Worm (Caenorhabditis elegans): Measurements from ENCODE around the gene str-204.

Gene str-204

DNA sequence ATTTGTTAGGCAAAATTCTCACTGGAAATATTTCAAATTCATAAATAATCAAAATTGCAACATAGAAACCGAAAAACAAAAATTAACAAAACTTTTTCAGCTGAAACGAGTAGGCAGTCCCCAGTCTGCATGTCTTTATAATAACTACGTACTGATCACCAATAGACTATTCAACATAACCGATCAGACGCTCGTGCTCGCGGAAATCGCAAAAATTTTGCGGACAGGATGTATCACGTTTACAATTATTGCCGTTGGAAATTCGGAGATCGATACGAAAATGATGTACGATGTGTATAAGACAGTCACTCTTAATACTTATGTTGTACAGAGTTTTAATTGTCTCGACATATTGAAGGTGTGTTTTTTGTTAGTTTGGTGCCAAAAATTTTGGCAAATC is 41.9 kb downstream of the str-204 start:
- TF ChIP-seq ama-1 (optimal IDR thresholded peaks at IDR 0.05) (no peak), B0310.2 (tag; optimal IDR thresholded peaks at IDR 0.05) (no peak), tbx-37 (GFP tag; conservative IDR thresholded peaks at IDR 0.05) (no peak), sea-1 (GFP tag; conservative IDR thresholded peaks at IDR 0.05) (no peak), ets-7 (tag; optimal IDR thresholded peaks at IDR 0.05) (no peak), ceh-36 (tag; optimal IDR thresholded peaks at IDR 0.05) (no peak), pes-1 (GFP tag; IDR thresholded peaks at IDR 0.05) (no peak), tra-4 (tag; optimal IDR thresholded peaks at IDR 0.05) (no peak), hmbx-1 (tag; optimal IDR thresholded peaks at IDR 0.05) (no peak), flt-1 (GFP tag; IDR thresholded peaks at IDR 0.05) (no peak)

DNA sequence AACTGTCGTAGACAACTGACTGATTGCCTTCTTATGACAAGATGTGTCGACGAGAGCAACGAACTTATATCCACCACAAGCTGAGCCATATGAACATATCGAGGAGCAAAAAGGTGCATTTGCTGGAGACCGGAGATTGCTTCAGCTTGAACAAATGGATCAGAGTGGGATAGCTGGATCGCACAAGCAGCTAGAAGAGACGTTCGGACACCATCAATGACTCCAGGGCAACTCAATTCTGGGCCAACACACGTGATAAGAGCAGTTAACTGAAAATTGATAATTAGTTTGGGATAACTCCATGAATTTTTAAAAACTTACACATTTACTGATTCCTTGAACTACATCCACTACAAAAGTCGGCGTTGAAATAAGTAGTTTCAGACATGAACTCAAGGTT is 49.5 kb downstream of the str-204 start:
- TF ChIP-seq scrt-1 (GFP tag; IDR thresholded peaks at IDR 0.05), result no peak
- no peak for TF ChIP-seq hmbx-1 (tag; optimal IDR thresholded peaks at IDR 0.05)
- no peak for TF ChIP-seq ceh-36 (tag; optimal IDR thresholded peaks at IDR 0.05)
- no peak for TF ChIP-seq tra-4 (tag; optimal IDR thresholded peaks at IDR 0.05)
- TF ChIP-seq tbx-11 (GFP tag; IDR thresholded peaks at IDR 0.05), result no peak
- no peak for TF ChIP-seq sea-1 (GFP tag; conservative IDR thresholded peaks at IDR 0.05)
- no peak for TF ChIP-seq pes-1 (GFP tag; IDR thresholded peaks at IDR 0.05)
